Fruit fly (Drosophila melanogaster) whole organism, pupa: ENCODE data around the gene Adi1.

Experiments used
- CG10348 ChIP-seq: fragments of 200-800 bp; sonication (Bioruptor generic); IDR thresholded peaks from 2 replicates; pipeline ENCODE4 v1.3.6; 2022; ENCODE audit warnings: missing biosample characterization, missing genetic modification characterization
- CG13204 ChIP-seq: fragments of 200-800 bp; sonication (Bioruptor generic); optimal IDR thresholded peaks from 2 replicates; lab custom pipeline; 2018; ENCODE audit warnings: missing biosample characterization, mild to moderate bottlenecking, missing genetic modification characterization, moderate library complexity
- CG14655 ChIP-seq: fragments of 200-800 bp; sonication (Bioruptor generic); optimal IDR thresholded peaks from 3 replicates; lab custom pipeline; 2017; ENCODE audit warnings: mild to moderate bottlenecking, missing biosample characterization, missing genetic modification reagents, missing genetic modification characterization
- CG15710 ChIP-seq: fragments of 200-800 bp; sonication (Bioruptor generic); optimal IDR thresholded peaks from 2 replicates; lab custom pipeline; 2018; ENCODE audit warnings: missing biosample characterization, mild to moderate bottlenecking, missing genetic modification characterization, moderate library complexity
- CG34367 ChIP-seq: fragments of 200-800 bp; sonication (Bioruptor generic); optimal IDR thresholded peaks from 2 replicates; lab custom pipeline; 2018; ENCODE audit warnings: missing biosample characterization, mild to moderate bottlenecking, missing genetic modification characterization
- CG8301 ChIP-seq: fragments of 200-800 bp; sonication (Bioruptor generic); optimal IDR thresholded peaks from 2 replicates; lab custom pipeline; 2018; ENCODE audit warnings: missing biosample characterization, mild to moderate bottlenecking, missing genetic modification characterization
- D1 ChIP-seq: fragments of 200-800 bp; sonication (Bioruptor generic); optimal IDR thresholded peaks from 2 replicates; lab custom pipeline; 2018; ENCODE audit warnings: missing biosample characterization, mild to moderate bottlenecking, missing genetic modification characterization, moderate library complexity
- Pif1A ChIP-seq: fragments of 200-800 bp; sonication (Bioruptor generic); optimal IDR thresholded peaks from 3 replicates; lab custom pipeline; 2016; ENCODE audit warnings: missing biosample characterization, missing genetic modification characterization
- Snoo ChIP-seq: fragments of 200-800 bp; sonication (Bioruptor generic); optimal IDR thresholded peaks from 3 replicates; lab custom pipeline; 2017; ENCODE audit warnings: missing biosample characterization, mild to moderate bottlenecking, missing genetic modification characterization, inconsistent platforms
- fd96Ca ChIP-seq: fragments of 200-800 bp; sonication (Bioruptor generic); IDR thresholded peaks from 3 replicates; pipeline ENCODE4 v1.3.6; 2022; ENCODE audit warnings: missing biosample characterization, missing genetic modification characterization
- gl ChIP-seq: fragments of 200-800 bp; sonication (Bioruptor generic); optimal IDR thresholded peaks from 2 replicates; lab custom pipeline; 2018; ENCODE audit warnings: missing biosample characterization, mild to moderate bottlenecking, missing genetic modification characterization
- rn ChIP-seq: fragments of 200-800 bp; sonication (Bioruptor generic); IDR thresholded peaks from 2 replicates; pipeline ENCODE4 v1.3.6; 2022; ENCODE audit warnings: missing biosample characterization, missing genetic modification characterization

DNA sequence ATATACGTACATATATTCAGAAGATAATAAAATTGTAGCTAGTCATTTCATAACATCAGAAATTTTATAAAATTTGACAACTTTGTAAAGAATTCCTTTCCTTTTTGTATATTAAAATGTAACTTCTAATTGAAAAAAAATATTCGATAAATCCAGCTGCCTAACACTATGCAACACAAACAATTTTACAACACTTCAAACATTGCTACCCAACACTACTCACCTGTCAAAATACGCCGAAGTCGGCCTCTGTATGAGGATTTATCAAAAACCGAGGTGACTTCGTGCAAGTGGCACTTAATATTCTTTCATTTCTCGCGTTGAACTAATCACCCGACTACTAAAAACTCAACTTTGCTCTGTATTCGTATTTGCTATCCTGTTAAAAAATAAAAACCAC lies 23.4 kb downstream of the Adi1 start:
- TF ChIP-seq CG8301 (tag; lab: Kevin White, UChicago) = no peak
- TF ChIP-seq Pif1A (GFP tag; lab: Kevin White, UChicago) = no peak
- no peak for TF ChIP-seq gl (tag; lab: Kevin White, UChicago)
- no peak for TF ChIP-seq CG10348
- no peak for TF ChIP-seq CG13204 (GFP tag; lab: Kevin White, UChicago)
- no peak for TF ChIP-seq Snoo
- TF ChIP-seq rn (GFP tag; lab: Robert Waterston, UW) = no peak
- no peak for TF ChIP-seq CG14655
- TF ChIP-seq fd96Ca (GFP tag; lab: Robert Waterston, UW) = no peak
- no peak for TF ChIP-seq CG15710 (tag; lab: Kevin White, UChicago)
- no peak for TF ChIP-seq D1
- TF ChIP-seq CG34367 = no peak
